Worm (Caenorhabditis elegans) whole organism, L4/young adult: ENCODE data around the gene F10C1.3.

Experiments
- W03F9.2 ChIP-seq: fragments of 150-350 bp; optimal IDR thresholded peaks from 2 replicates; lab custom pipeline; 2014; ENCODE audit warnings: missing biosample characterization, missing genetic modification characterization
- dao-5 ChIP-seq: sonication (generic microtip); optimal IDR thresholded peaks from 2 replicates; lab custom pipeline; 2016; ENCODE audit warnings: missing genotype, missing genetic modification characterization, moderate library complexity, missing compliant biosample characterization
- him-1 ChIP-seq: sonication (generic microtip); optimal IDR thresholded peaks from 2 replicates; lab custom pipeline; 2016; ENCODE audit warnings: missing genotype, missing genetic modification reagents, missing genetic modification characterization, missing compliant biosample characterization

ce11 chrII:5707532-5707931 lies 50.0 kb downstream of the F10C1.3 start, which contains the start of gene osta-2:
- TF ChIP-seq him-1 (tag; lab: Kevin White, UChicago) (no peak), W03F9.2 (no peak), dao-5 (tag; lab: Kevin White, UChicago) (no peak)
